Fruit fly (Drosophila melanogaster) whole organism, adult: ENCODE measurements around the gene CG7299.

Source experiments
- CG11617 ChIP-seq: fragments of 200-800 bp; sonication (Bioruptor generic); optimal IDR thresholded peaks from 2 replicates; lab custom pipeline; 2017; ENCODE audit warnings: mild to moderate bottlenecking, missing biosample characterization, missing genetic modification reagents, missing genetic modification characterization
- CG1620 ChIP-seq: fragments of 200-800 bp; sonication (Bioruptor generic); optimal IDR thresholded peaks from 2 replicates; lab custom pipeline; 2016; ENCODE audit warnings: missing biosample characterization, missing genetic modification characterization
- CG33017 ChIP-seq: fragments of 200-800 bp; sonication (Bioruptor generic); optimal IDR thresholded peaks from 2 replicates; lab custom pipeline; 2018; ENCODE audit warnings: missing biosample characterization, mild to moderate bottlenecking, missing genetic modification characterization, moderate library complexity
- Hr96 ChIP-seq: fragments of 200-800 bp; sonication (Bioruptor generic); optimal IDR thresholded peaks from 2 replicates; lab custom pipeline; 2016; ENCODE audit warnings: missing biosample characterization, missing genetic modification characterization
- cnc ChIP-seq, 2 experiments: fragments of >200 bp; optimal IDR thresholded peaks; 2 replicates each; lab custom pipeline; 2017

dm6 chr2L:10693018-10693417, 8.8 kb upstream of the CG7299 start:
- no peak for TF ChIP-seq cnc (optimal IDR thresholded peaks at IDR 0.05; lab: Kevin White, UChicago)
- TF ChIP-seq CG11617: no peak
- TF ChIP-seq CG33017 (tag; lab: Kevin White, UChicago): no peak
- no peak for TF ChIP-seq CG1620 (GFP tag; lab: Kevin White, UChicago)
- no peak for TF ChIP-seq Hr96 (GFP tag; lab: Kevin White, UChicago)
